Worm (Caenorhabditis elegans) whole organism, L2 larva: ENCODE results near the gene Y37E11B.6.

Source experiments
- C34F6.9 ChIP-seq: fragments of 150-350 bp; optimal IDR thresholded peaks from 2 replicates; lab custom pipeline; 2014; ENCODE audit warnings: missing biosample characterization, missing genetic modification characterization
- F13H6.1 ChIP-seq: sonication (generic microtip); optimal IDR thresholded peaks from 2 replicates; lab custom pipeline; 2016; ENCODE audit warnings: missing genetic modification characterization, missing compliant biosample characterization
- R02D3.7 ChIP-seq: fragments of 150-350 bp; optimal IDR thresholded peaks from 2 replicates; lab custom pipeline; 2014; ENCODE audit warnings: missing biosample characterization, missing genetic modification characterization
- Y55F3AM.14 ChIP-seq: fragments of 200-800 bp; sonication (Bioruptor generic); optimal IDR thresholded peaks from 2 replicates; lab custom pipeline; 2018; ENCODE audit warnings: mild to moderate bottlenecking, missing genetic modification characterization, missing compliant biosample characterization
- ZK546.5 ChIP-seq: sonication (generic microtip); optimal IDR thresholded peaks from 2 replicates; lab custom pipeline; 2017; ENCODE audit warnings: missing biosample characterization, missing genetic modification characterization
- alr-1 ChIP-seq: fragments of 150-350 bp; optimal IDR thresholded peaks from 2 replicates; lab custom pipeline; 2014; ENCODE audit warnings: missing biosample characterization, missing genetic modification characterization
- aly-2 ChIP-seq: fragments of 150-350 bp; optimal IDR thresholded peaks from 2 replicates; lab custom pipeline; 2014; ENCODE audit warnings: missing biosample characterization, missing genetic modification characterization
- ama-1 ChIP-seq: fragments of 150-350 bp; optimal IDR thresholded peaks from 2 replicates; lab custom pipeline; 2018; ENCODE audit warnings: inconsistent platforms
- blmp-1 ChIP-seq: sonication (generic microtip); optimal IDR thresholded peaks from 2 replicates; lab custom pipeline; 2017; ENCODE audit warnings: missing genetic modification characterization, mild to moderate bottlenecking, missing compliant biosample characterization, antibody characterized with exemption, moderate library complexity; ENCODE audit not compliant: insufficient read depth
- ceh-16 ChIP-seq: fragments of 150-350 bp; optimal IDR thresholded peaks from 2 replicates; lab custom pipeline; 2014; ENCODE audit warnings: missing biosample characterization, missing genetic modification characterization
- ceh-82 ChIP-seq: fragments of 150-350 bp; optimal IDR thresholded peaks from 2 replicates; lab custom pipeline; 2014; ENCODE audit warnings: missing biosample characterization, missing genetic modification characterization
- crh-2 ChIP-seq: sonication (generic microtip); optimal IDR thresholded peaks from 2 replicates; lab custom pipeline; 2017; ENCODE audit warnings: missing biosample characterization, missing genetic modification characterization
- dmd-4 ChIP-seq: sonication (generic microtip); optimal IDR thresholded peaks from 2 replicates; lab custom pipeline; 2017; ENCODE audit warnings: missing biosample characterization, missing genetic modification characterization
- egl-27 ChIP-seq: sonication (generic microtip); optimal IDR thresholded peaks from 3 replicates; lab custom pipeline; 2017; ENCODE audit warnings: missing biosample characterization, missing genetic modification reagents, missing genetic modification characterization
- elt-1 ChIP-seq: fragments of 150-350 bp; optimal IDR thresholded peaks from 2 replicates; lab custom pipeline; 2014; ENCODE audit warnings: missing biosample characterization, missing genetic modification characterization
- elt-3 ChIP-seq: sonication (generic microtip); optimal IDR thresholded peaks from 2 replicates; lab custom pipeline; 2017; ENCODE audit warnings: missing biosample characterization, missing genetic modification characterization
- fos-1 ChIP-seq: fragments of 150-350 bp; optimal IDR thresholded peaks from 2 replicates; lab custom pipeline; 2014; ENCODE audit warnings: missing biosample characterization, missing genetic modification characterization
- gmeb-1 ChIP-seq: fragments of 150-350 bp; optimal IDR thresholded peaks from 2 replicates; lab custom pipeline; 2014; ENCODE audit warnings: missing biosample characterization, missing genetic modification characterization
- lin-11 ChIP-seq: fragments of 150-350 bp; sonication (generic microtip); optimal IDR thresholded peaks from 2 replicates; lab custom pipeline; 2014; ENCODE audit warnings: missing biosample characterization, missing genetic modification characterization, inconsistent platforms, mixed read lengths
- lin-13 ChIP-seq: fragments of 150-350 bp; optimal IDR thresholded peaks from 2 replicates; lab custom pipeline; 2014; ENCODE audit warnings: missing biosample characterization, missing genetic modification reagents, missing genetic modification characterization
- lin-39 ChIP-seq: fragments of 150-350 bp; optimal IDR thresholded peaks from 2 replicates; lab custom pipeline; 2014; ENCODE audit warnings: missing biosample characterization, missing genetic modification reagents, missing genetic modification characterization
- lsy-2 ChIP-seq, 2 experiments: fragments of 150-350 bp in 1 of 2; sonication (generic microtip) in 1 of 2; optimal IDR thresholded peaks; 2 replicates each; lab custom pipeline; 2014 to 2017; ENCODE audit warnings: missing biosample characterization in 2 of 2, missing genetic modification characterization in 2 of 2
- mab-5 ChIP-seq: fragments of 150-350 bp; optimal IDR thresholded peaks from 2 replicates; lab custom pipeline; 2014; ENCODE audit warnings: missing biosample characterization, missing genetic modification characterization
- mbf-1 ChIP-seq: sonication (generic microtip); optimal IDR thresholded peaks from 2 replicates; lab custom pipeline; 2017; ENCODE audit warnings: missing biosample characterization, missing genetic modification characterization
- nhr-10 ChIP-seq: sonication (generic microtip); optimal IDR thresholded peaks from 2 replicates; lab custom pipeline; 2017; ENCODE audit warnings: missing biosample characterization, missing genetic modification characterization
- nhr-11 ChIP-seq: fragments of 150-350 bp; optimal IDR thresholded peaks from 2 replicates; lab custom pipeline; 2014; ENCODE audit warnings: missing biosample characterization, missing genetic modification characterization
- nhr-12 ChIP-seq: fragments of 150-350 bp; optimal IDR thresholded peaks from 2 replicates; lab custom pipeline; 2014; ENCODE audit warnings: missing biosample characterization, missing genetic modification characterization
- nhr-129 ChIP-seq: fragments of 150-350 bp; optimal IDR thresholded peaks from 2 replicates; lab custom pipeline; 2014; ENCODE audit warnings: missing biosample characterization, missing genetic modification characterization
- nhr-21 ChIP-seq: fragments of 150-350 bp; optimal IDR thresholded peaks from 2 replicates; lab custom pipeline; 2014; ENCODE audit warnings: missing biosample characterization, missing genetic modification characterization
- nhr-23 ChIP-seq: fragments of 150-350 bp; optimal IDR thresholded peaks from 2 replicates; lab custom pipeline; 2014; ENCODE audit warnings: missing biosample characterization, missing genetic modification reagents, missing genetic modification characterization
- nhr-237 ChIP-seq: fragments of 150-350 bp; optimal IDR thresholded peaks from 2 replicates; lab custom pipeline; 2014; ENCODE audit warnings: missing biosample characterization, missing genetic modification characterization
- nhr-25 ChIP-seq: fragments of 150-350 bp; sonication (generic microtip); optimal IDR thresholded peaks from 3 replicates; lab custom pipeline; 2014; ENCODE audit warnings: missing biosample characterization, missing genetic modification characterization
- nhr-6 ChIP-seq: fragments of 150-350 bp; optimal IDR thresholded peaks from 2 replicates; lab custom pipeline; 2014; ENCODE audit warnings: missing biosample characterization, missing genetic modification characterization
- nhr-77 ChIP-seq: fragments of 150-350 bp; optimal IDR thresholded peaks from 2 replicates; lab custom pipeline; 2014; ENCODE audit warnings: missing biosample characterization, missing genetic modification characterization
- peb-1 ChIP-seq: fragments of 150-350 bp; optimal IDR thresholded peaks from 2 replicates; lab custom pipeline; 2014; ENCODE audit warnings: missing biosample characterization, missing genetic modification characterization
- sem-4 ChIP-seq: fragments of 150-350 bp; optimal IDR thresholded peaks from 2 replicates; lab custom pipeline; 2014; ENCODE audit warnings: missing biosample characterization, missing genetic modification reagents, missing genetic modification characterization
- skn-1 ChIP-seq: sonication (generic microtip); optimal IDR thresholded peaks from 2 replicates; lab custom pipeline; 2017; ENCODE audit warnings: missing biosample characterization, missing genetic modification characterization
- sma-3 ChIP-seq: sonication (generic microtip); optimal IDR thresholded peaks from 2 replicates; lab custom pipeline; 2016; ENCODE audit warnings: missing genetic modification reagents, missing genetic modification characterization, missing compliant biosample characterization
- sma-9 ChIP-seq, 2 experiments: fragments of 150-350 bp in 1 of 2; sonication (generic microtip) in 1 of 2; optimal IDR thresholded peaks; 2 replicates each; lab custom pipeline; 2014 to 2016; ENCODE audit warnings: missing genetic modification characterization in 2 of 2, mild to moderate bottlenecking in 1 of 2, missing biosample characterization in 1 of 2, missing compliant biosample characterization in 1 of 2, missing genetic modification reagents in 1 of 2, moderate library complexity in 1 of 2
- snpc-4 ChIP-seq: fragments of 150-350 bp; optimal IDR thresholded peaks from 2 replicates; lab custom pipeline; 2014; ENCODE audit warnings: missing biosample characterization, missing genetic modification characterization
- unc-39 ChIP-seq: fragments of 150-350 bp; optimal IDR thresholded peaks from 2 replicates; lab custom pipeline; 2014; ENCODE audit warnings: missing biosample characterization, missing genetic modification characterization
- unc-55 ChIP-seq: fragments of 150-350 bp; sonication (generic microtip); optimal IDR thresholded peaks from 3 replicates; lab custom pipeline; 2014; ENCODE audit warnings: missing biosample characterization, missing genetic modification reagents, missing genetic modification characterization
- unc-62 ChIP-seq: fragments of 150-350 bp; optimal IDR thresholded peaks from 2 replicates; lab custom pipeline; 2014; ENCODE audit warnings: missing biosample characterization, missing genetic modification reagents, missing genetic modification characterization
- zag-1 ChIP-seq: fragments of 150-350 bp; optimal IDR thresholded peaks from 2 replicates; lab custom pipeline; 2014; ENCODE audit warnings: missing biosample characterization, missing genetic modification characterization
- ztf-11 ChIP-seq: sonication (generic microtip); optimal IDR thresholded peaks from 2 replicates; lab custom pipeline; 2017; ENCODE audit warnings: missing biosample characterization, missing genetic modification characterization
- ztf-4 ChIP-seq: fragments of 150-350 bp; optimal IDR thresholded peaks from 2 replicates; lab custom pipeline; 2014; ENCODE audit warnings: missing biosample characterization, missing genetic modification characterization

Gene Y37E11B.6

DNA sequence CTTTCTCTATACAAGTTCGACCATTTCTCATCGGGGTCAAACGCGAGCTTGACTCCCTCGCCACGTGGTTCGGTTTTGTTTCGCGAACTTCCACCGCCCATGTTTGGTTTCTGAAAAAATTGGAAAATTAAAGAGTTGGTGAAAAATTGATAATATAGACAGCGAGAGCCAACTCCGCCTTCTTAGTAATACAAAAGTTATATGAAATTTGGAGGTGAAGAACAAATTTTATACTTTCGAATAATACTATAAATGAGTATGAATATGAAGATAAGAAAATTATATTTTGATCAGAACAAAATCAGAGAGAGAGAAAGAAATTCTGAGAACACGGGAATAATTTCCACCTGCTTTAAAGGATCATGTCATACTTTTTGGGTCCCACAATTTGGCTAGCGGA lies 41.8 kb downstream of the Y37E11B.6 start, which contains the start of gene osm-9:
Gene osm-9, minus strand, starts transcription at position 101 of the 400 bp plus-strand sequence.
- TF ChIP-seq sma-9 (GFP tag; optimal IDR thresholded peaks at IDR 0.05; lab: Kevin White, UChicago) (no peak), sma-9 (tag; optimal IDR thresholded peaks at IDR 0.05; lab: Kevin White, UChicago) (no peak), elt-3 (tag; lab: Kevin White, UChicago) (no peak), mbf-1 (tag; lab: Kevin White, UChicago) (no peak), crh-2 (no peak), Y55F3AM.14 (GFP tag; lab: Kevin White, UChicago) (no peak), unc-62 (GFP tag; lab: Kevin White, UChicago) (no peak), lin-11 (tag; lab: Kevin White, UChicago) (no peak), unc-55 (GFP tag; lab: Kevin White, UChicago) (no peak), aly-2 (tag; lab: Kevin White, UChicago) (no peak)

DNA sequence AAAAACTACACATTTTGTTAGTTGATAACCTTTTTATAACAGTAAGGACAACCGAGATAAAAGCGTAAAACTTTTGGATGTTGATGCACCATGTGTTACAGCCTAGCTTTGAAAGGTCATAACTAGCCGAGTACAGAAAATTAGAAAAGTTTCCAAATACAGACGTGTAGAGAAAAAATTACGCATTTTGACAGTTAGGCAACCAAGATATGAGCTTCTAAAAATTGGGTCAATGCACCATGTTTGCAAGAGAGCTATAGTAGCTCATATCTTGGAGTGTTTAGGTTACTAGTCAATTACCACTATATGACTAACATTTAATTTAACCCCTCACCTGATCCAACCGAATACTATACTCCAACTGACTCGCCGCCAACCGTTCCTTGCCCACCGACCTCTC lies 46.2 kb downstream of the Y37E11B.6 start:
- TF ChIP-seq ztf-11 = no peak
- TF ChIP-seq Y55F3AM.14 (GFP tag; lab: Kevin White, UChicago) = no peak
- no peak for TF ChIP-seq lsy-2 (tag; optimal IDR thresholded peaks at IDR 0.05; lab: Kevin White, UChicago)
- TF ChIP-seq dmd-4 = no peak
- no peak for TF ChIP-seq lin-11 (tag; lab: Kevin White, UChicago)
- no peak for TF ChIP-seq nhr-10 (tag; lab: Kevin White, UChicago)
- no peak for TF ChIP-seq snpc-4 (tag; lab: Kevin White, UChicago)
- TF ChIP-seq sma-3 (GFP tag; lab: Kevin White, UChicago) = no peak
- TF ChIP-seq, all 48 proteins: peak for 0

DNA sequence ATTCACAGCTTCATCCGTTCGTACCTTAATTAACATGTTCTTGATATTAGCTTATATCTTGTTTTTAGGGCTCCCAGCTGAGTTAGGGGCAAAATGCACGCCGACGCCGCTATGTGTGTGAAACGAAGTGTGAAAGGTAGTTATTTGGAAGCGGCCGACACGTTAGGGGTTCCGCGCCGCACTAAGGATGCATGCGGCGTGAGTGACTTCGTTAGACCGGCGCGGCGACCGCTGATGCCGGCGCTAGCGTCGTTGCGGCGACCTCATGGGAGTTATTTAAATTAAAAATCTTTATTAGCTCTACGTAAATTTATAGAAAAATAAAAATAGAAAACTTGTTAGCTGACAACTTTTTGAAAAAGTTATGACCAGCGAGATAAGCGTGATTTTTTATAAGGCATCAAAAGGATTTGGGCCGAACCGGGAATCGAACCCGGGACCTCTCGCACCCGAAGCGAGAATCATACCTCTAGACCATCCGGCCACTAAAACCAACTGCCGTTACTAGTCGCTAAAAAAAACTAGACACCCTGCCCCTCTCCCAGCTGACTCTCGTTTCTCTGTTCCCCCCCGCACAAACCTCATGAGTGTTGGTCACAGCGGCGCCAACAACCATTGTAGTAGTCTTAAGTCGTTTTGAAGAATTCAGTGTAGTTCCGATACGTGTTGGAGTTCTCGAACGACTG lies 47.2 kb downstream of the Y37E11B.6 start:
- TF ChIP-seq alr-1 (tag; lab: Kevin White, UChicago) = no peak
- TF ChIP-seq gmeb-1 (tag; lab: Kevin White, UChicago) = peak; percentile 65
- TF ChIP-seq sem-4 (tag; lab: Kevin White, UChicago) = no peak
- TF ChIP-seq dmd-4 = no peak
- TF ChIP-seq fos-1 = peak; percentile 32
- TF ChIP-seq ZK546.5 = no peak
- no peak for TF ChIP-seq skn-1
- TF ChIP-seq nhr-10 (tag; lab: Kevin White, UChicago) = no peak
- no peak for TF ChIP-seq nhr-25 (tag; lab: Kevin White, UChicago)
- no peak for TF ChIP-seq ceh-82 (tag; lab: Kevin White, UChicago)
- TF ChIP-seq nhr-129 (tag; lab: Kevin White, UChicago) = peak; percentile 56
- no peak for TF ChIP-seq aly-2 (tag; lab: Kevin White, UChicago)
- TF ChIP-seq sma-9 (GFP tag; optimal IDR thresholded peaks at IDR 0.05; lab: Kevin White, UChicago) = peak; percentile 67
- TF ChIP-seq sma-9 (tag; optimal IDR thresholded peaks at IDR 0.05; lab: Kevin White, UChicago) = no peak
- TF ChIP-seq snpc-4 (tag; lab: Kevin White, UChicago) = no peak
- TF ChIP-seq peb-1 (tag; lab: Kevin White, UChicago) = no peak
- no peak for TF ChIP-seq nhr-6
- no peak for TF ChIP-seq nhr-77 (tag; lab: Kevin White, UChicago)
- peak; percentile 61 for TF ChIP-seq F13H6.1 (tag; lab: Kevin White, UChicago)
- no peak for TF ChIP-seq blmp-1 (tag; lab: Kevin White, UChicago)
- no peak for TF ChIP-seq mab-5 (tag; lab: Kevin White, UChicago)
- no peak for TF ChIP-seq nhr-23 (tag; lab: Kevin White, UChicago)
- TF ChIP-seq C34F6.9 (tag; lab: Kevin White, UChicago) = peak; percentile 37
- TF ChIP-seq ztf-4 (tag; lab: Kevin White, UChicago) = no peak
- TF ChIP-seq zag-1 = no peak
- no peak for TF ChIP-seq nhr-11 (tag; lab: Kevin White, UChicago)
- TF ChIP-seq Y55F3AM.14 (GFP tag; lab: Kevin White, UChicago) = peak; percentile 35
- TF ChIP-seq unc-39 (tag; lab: Kevin White, UChicago) = no peak
- peak; percentile 59 for TF ChIP-seq unc-55 (GFP tag; lab: Kevin White, UChicago)
- TF ChIP-seq lsy-2 (tag; optimal IDR thresholded peaks at IDR 0.05; lab: Kevin White, UChicago) = peak; percentile 15 to 46
- TF ChIP-seq ceh-16 = no peak
- no peak for TF ChIP-seq mbf-1 (tag; lab: Kevin White, UChicago)
- TF ChIP-seq sma-3 (GFP tag; lab: Kevin White, UChicago) = peak; percentile 64
- TF ChIP-seq R02D3.7 (tag; lab: Kevin White, UChicago) = no peak
- TF ChIP-seq elt-1 (tag; lab: Kevin White, UChicago) = no peak
- TF ChIP-seq lin-39 (tag; lab: Kevin White, UChicago) = no peak
- no peak for TF ChIP-seq unc-62 (GFP tag; lab: Kevin White, UChicago)
- TF ChIP-seq ztf-11 = no peak
- TF ChIP-seq nhr-12 (tag; lab: Kevin White, UChicago) = no peak
- no peak for TF ChIP-seq elt-3 (tag; lab: Kevin White, UChicago)
- TF ChIP-seq nhr-21 (tag; lab: Kevin White, UChicago) = peak; percentile 33
- TF ChIP-seq lin-13 (GFP tag; lab: Kevin White, UChicago) = no peak
- TF ChIP-seq egl-27 (tag; lab: Kevin White, UChicago) = no peak
- no peak for TF ChIP-seq ama-1 (lab: Kevin White, UChicago)
- peak; percentile 65 for TF ChIP-seq lin-11 (tag; lab: Kevin White, UChicago)
- TF ChIP-seq crh-2 = peak; percentile 49
- no peak for TF ChIP-seq nhr-237
